ENCODE assay signal across 4 fruit fly cellular contexts in genomic region chr2L:19788735-19789134, dm6.
A peak's percentile ranks its signal among the peaks of the same experiment; 100 is the strongest.
TF ChIP-seq lines count a peak whose summit lies in the region.

No protein-coding gene starts in this region.

- no peak for TF ChIP-seq CTCF in whole organism, embryonic (GFP tag; optimal IDR thresholded peaks at IDR 0.05; lab: Kevin White, UChicago)

TF ChIP-seq in whole organism, adult, 20 proteins besides CTCF, POLR2A, EP300 and RAD21:
- TF ChIP-seq pad (GFP tag; optimal IDR thresholded peaks at IDR 0.05; lab: Kevin White, UChicago) (no peak), toe (GFP tag; optimal IDR thresholded peaks at IDR 0.05; lab: Kevin White, UChicago) (no peak), CG11617 (GFP tag; optimal IDR thresholded peaks at IDR 0.05; lab: Kevin White, UChicago) (no peak), cic (GFP tag; optimal IDR thresholded peaks at IDR 0.05; lab: Kevin White, UChicago) (no peak), tj (GFP tag; optimal IDR thresholded peaks at IDR 0.05; lab: Kevin White, UChicago) (peak; percentile 27), CG5204 (GFP tag; optimal IDR thresholded peaks at IDR 0.05; lab: Kevin White, UChicago) (no peak)

TF ChIP-seq in whole organism, embryonic, 481 proteins besides CTCF, POLR2A, EP300 and RAD21:
- no peak for TF ChIP-seq hth (optimal IDR thresholded peaks at IDR 0.05; lab: Kevin White, UChicago)
- TF ChIP-seq D (optimal IDR thresholded peaks at IDR 0.05; lab: Kevin White, UChicago) = no peak
- no peak for TF ChIP-seq D (GFP tag; optimal IDR thresholded peaks at IDR 0.05; lab: Kevin White, UChicago)
- TF ChIP-seq Dll (GFP tag; IDR thresholded peaks at IDR 0.05; lab: Robert Waterston, UW; ENCODE audit: partially characterized antibody) = no peak
- 0 out of 3 replicates have a peak, but pooled peaks have one; percentile 18 for TF ChIP-seq row (GFP tag; IDR thresholded peaks at IDR 0.05; lab: Robert Waterston, UW)
- TF ChIP-seq CG9817 (tag; optimal IDR thresholded peaks at IDR 0.05; lab: Kevin White, UChicago) = no peak
- TF ChIP-seq Ets65A (GFP tag; lab: Kevin White, UChicago) = peak; percentile 20
- TF ChIP-seq lmd (GFP tag; IDR thresholded peaks at IDR 0.05; lab: Robert Waterston, UW) = no peak
- no peak for TF ChIP-seq Nf-YA (GFP tag; IDR thresholded peaks at IDR 0.05; lab: Robert Waterston, UW)
- TF ChIP-seq Pdp1 (GFP tag; optimal IDR thresholded peaks at IDR 0.05; lab: Kevin White, UChicago) = no peak
- no peak for TF ChIP-seq CG14860 (GFP tag; IDR thresholded peaks at IDR 0.05; lab: Robert Waterston, UW; ENCODE audit: partially characterized antibody)
- TF ChIP-seq fru (optimal IDR thresholded peaks at IDR 0.05; lab: Kevin White, UChicago) = no peak
- TF ChIP-seq Drgx (GFP tag; IDR thresholded peaks at IDR 0.05; lab: Robert Waterston, UW) = peak; percentile 53
- TF ChIP-seq gt (GFP tag; IDR thresholded peaks at IDR 0.05; lab: Robert Waterston, UW) = no peak
- TF ChIP-seq bigmax (GFP tag; optimal IDR thresholded peaks at IDR 0.05; lab: Kevin White, UChicago) = no peak

TF ChIP-seq in whole organism, prepupa, 60 proteins besides CTCF, POLR2A, EP300 and RAD21 (continues in another document):
- 0 out of 3 replicates have a peak, but pooled peaks have one; percentile 34 for TF ChIP-seq eg (GFP tag; IDR thresholded peaks at IDR 0.05; lab: Robert Waterston, UW)
- TF ChIP-seq CG8632 (GFP tag; optimal IDR thresholded peaks at IDR 0.05; lab: Kevin White, UChicago) = no peak
- peak; percentile 56; the same call in 2 of the 3 replicates for TF ChIP-seq CG6163 (GFP tag; IDR thresholded peaks at IDR 0.05; lab: Robert Waterston, UW)
- no peak for TF ChIP-seq dsx (GFP tag; optimal IDR thresholded peaks at IDR 0.05; lab: Kevin White, UChicago; ENCODE audit: poor library complexity, severe bottlenecking)
- TF ChIP-seq achi (GFP tag; optimal IDR thresholded peaks at IDR 0.05; lab: Kevin White, UChicago) = no peak
- TF ChIP-seq Ets96B (tag; optimal IDR thresholded peaks at IDR 0.05; lab: Kevin White, UChicago) = peak; percentile 1
- no peak for TF ChIP-seq esn (GFP tag; optimal IDR thresholded peaks at IDR 0.05; lab: Kevin White, UChicago)
- TF ChIP-seq svp (GFP tag; lab: Kevin White, UChicago) = no peak
- TF ChIP-seq CG31627 (GFP tag; optimal IDR thresholded peaks at IDR 0.05; lab: Kevin White, UChicago) = no peak
- TF ChIP-seq topi (GFP tag; optimal IDR thresholded peaks at IDR 0.05; lab: Kevin White, UChicago) = no peak
- no peak for TF ChIP-seq CG7368 (GFP tag; optimal IDR thresholded peaks at IDR 0.05; lab: Kevin White, UChicago)
- TF ChIP-seq Blimp-1 (GFP tag; optimal IDR thresholded peaks at IDR 0.05; lab: Kevin White, UChicago) = no peak
- no peak for TF ChIP-seq fkh (GFP tag; optimal IDR thresholded peaks at IDR 0.05; lab: Kevin White, UChicago)
- TF ChIP-seq CG8119 (GFP tag; IDR thresholded peaks at IDR 0.05; lab: Robert Waterston, UW) = peak; percentile 61; the same call in 2 of the 3 replicates
- TF ChIP-seq lz (GFP tag; optimal IDR thresholded peaks at IDR 0.05; lab: Kevin White, UChicago) = no peak
- no peak for TF ChIP-seq Gug (GFP tag; IDR thresholded peaks at IDR 0.05; lab: Robert Waterston, UW)
- no peak for TF ChIP-seq CG11294 (GFP tag; IDR thresholded peaks at IDR 0.05; lab: Robert Waterston, UW)
- TF ChIP-seq net (GFP tag; optimal IDR thresholded peaks at IDR 0.05; lab: Kevin White, UChicago) = peak; percentile 11
- 0 out of 2 replicates have a peak, but pooled peaks have one; percentile 38 for TF ChIP-seq CG15336 (GFP tag; IDR thresholded peaks at IDR 0.05; lab: Robert Waterston, UW)
- no peak for TF ChIP-seq Hr38 (GFP tag; optimal IDR thresholded peaks at IDR 0.05; lab: Kevin White, UChicago)
- no peak for TF ChIP-seq CG6854 (GFP tag; optimal IDR thresholded peaks at IDR 0.05; lab: Kevin White, UChicago)
- no peak for TF ChIP-seq fd85E (GFP tag; optimal IDR thresholded peaks at IDR 0.05; lab: Kevin White, UChicago)
- peak; percentile 28 for TF ChIP-seq CG1621 (tag; optimal IDR thresholded peaks at IDR 0.05; lab: Kevin White, UChicago)
- TF ChIP-seq Met (GFP tag; optimal IDR thresholded peaks at IDR 0.05; lab: Kevin White, UChicago) = no peak
- TF ChIP-seq Hr39 (GFP tag; optimal IDR thresholded peaks at IDR 0.05; lab: Kevin White, UChicago) = no peak
- TF ChIP-seq salr (GFP tag; optimal IDR thresholded peaks at IDR 0.05; lab: Kevin White, UChicago) = no peak
- TF ChIP-seq CG32006 (GFP tag; optimal IDR thresholded peaks at IDR 0.05; lab: Kevin White, UChicago) = peak; percentile 25
- no peak for TF ChIP-seq CG3919 (GFP tag; optimal IDR thresholded peaks at IDR 0.05; lab: Kevin White, UChicago)
- no peak for TF ChIP-seq CG16779 (tag; optimal IDR thresholded peaks at IDR 0.05; lab: Kevin White, UChicago)
- no peak for TF ChIP-seq CG11902 (GFP tag; optimal IDR thresholded peaks at IDR 0.05; lab: Kevin White, UChicago)
- no peak for TF ChIP-seq CG6808 (GFP tag; optimal IDR thresholded peaks at IDR 0.05; lab: Kevin White, UChicago)
- no peak for TF ChIP-seq cyc (GFP tag; optimal IDR thresholded peaks at IDR 0.05; lab: Kevin White, UChicago)
- TF ChIP-seq acj6 (GFP tag; optimal IDR thresholded peaks at IDR 0.05; lab: Kevin White, UChicago) = peak; percentile 13
- no peak for TF ChIP-seq CG4318 (GFP tag; optimal IDR thresholded peaks at IDR 0.05; lab: Kevin White, UChicago)
- TF ChIP-seq CG34406 (GFP tag; optimal IDR thresholded peaks at IDR 0.05; lab: Kevin White, UChicago) = no peak
- TF ChIP-seq pdm3 (GFP tag; optimal IDR thresholded peaks at IDR 0.05; lab: Kevin White, UChicago) = peak; percentile 18
- no peak for TF ChIP-seq Eip75B (GFP tag; optimal IDR thresholded peaks at IDR 0.05; lab: Kevin White, UChicago)
- TF ChIP-seq ss (GFP tag; optimal IDR thresholded peaks at IDR 0.05; lab: Kevin White, UChicago) = no peak

TF ChIP-seq in whole organism, pupa, 21 proteins besides CTCF, POLR2A, EP300 and RAD21:
- TF ChIP-seq D1 (tag; optimal IDR thresholded peaks at IDR 0.05; lab: Kevin White, UChicago) = no peak
- TF ChIP-seq CG4496 (GFP tag; IDR thresholded peaks at IDR 0.05; lab: Robert Waterston, UW) = peak; percentile 53; the same call in 1 of the 3 replicates
- TF ChIP-seq CG8159 (tag; optimal IDR thresholded peaks at IDR 0.05; lab: Kevin White, UChicago) = peak; percentile 13
- TF ChIP-seq CG12605 (GFP tag; IDR thresholded peaks at IDR 0.05; lab: Robert Waterston, UW) = no peak
- TF ChIP-seq CG9948 (tag; optimal IDR thresholded peaks at IDR 0.05; lab: Kevin White, UChicago) = peak; percentile 17
- TF ChIP-seq CG15710 (tag; optimal IDR thresholded peaks at IDR 0.05; lab: Kevin White, UChicago) = peak; percentile 32
- no peak for TF ChIP-seq CG34367 (tag; optimal IDR thresholded peaks at IDR 0.05; lab: Kevin White, UChicago)
- TF ChIP-seq CG32121 (GFP tag; IDR thresholded peaks at IDR 0.05; lab: Robert Waterston, UW) = peak; percentile 30; the same call in 1 of the 2 replicates
